Worm (Caenorhabditis elegans): ENCODE results near the gene C53A5.13.

DNA sequence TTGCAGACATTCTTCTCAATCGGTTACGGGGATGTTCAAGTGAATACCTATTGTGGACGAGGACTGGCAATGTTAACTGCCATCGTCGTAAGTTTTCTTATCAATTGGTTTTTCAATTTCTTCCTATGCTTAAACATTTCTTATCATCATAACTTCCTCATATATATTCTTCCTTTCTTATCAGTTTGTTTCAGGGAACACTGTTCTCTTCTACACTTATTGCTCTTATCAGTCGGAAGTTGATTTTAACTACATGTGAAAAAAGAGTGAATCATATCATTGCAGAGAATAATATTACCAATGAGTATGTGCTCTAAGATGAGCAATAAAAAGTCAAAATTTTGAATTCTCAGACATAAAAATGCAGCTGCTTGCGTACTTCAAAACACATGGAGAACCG, 4.5 kb upstream of the C53A5.13 start:
- no peak for TF ChIP-seq elt-1 (tag; optimal IDR thresholded peaks at IDR 0.05)
- TF ChIP-seq ZK546.5 (tag; optimal IDR thresholded peaks at IDR 0.05) = no peak
- TF ChIP-seq alr-1 (tag; optimal IDR thresholded peaks at IDR 0.05) = no peak
- no peak for TF ChIP-seq nhr-12 (tag; optimal IDR thresholded peaks at IDR 0.05)
- no peak for TF ChIP-seq nhr-11 (tag; optimal IDR thresholded peaks at IDR 0.05)
- TF ChIP-seq elt-3 (tag; optimal IDR thresholded peaks at IDR 0.05) = no peak
- no peak for TF ChIP-seq peb-1 (tag; optimal IDR thresholded peaks at IDR 0.05)
- TF ChIP-seq aly-2 (tag; optimal IDR thresholded peaks at IDR 0.05) = no peak

Data from whole organism, L2 larva.